Worm (Caenorhabditis elegans) whole organism, L1 larva: Measurements from ENCODE around the gene ZK896.4.

Experiments used
- aly-2 ChIP-seq: fragments of 150-350 bp; optimal IDR thresholded peaks from 2 replicates; lab custom pipeline; 2014; ENCODE audit warnings: missing biosample characterization, missing genetic modification characterization
- ceh-82 ChIP-seq, 3 experiments: fragments of 150-350 bp in 1 of 3; sonication (generic microtip) in 2 of 3; optimal IDR thresholded peaks; 2 replicates each; lab custom pipeline; 2014 to 2017; ENCODE audit warnings: missing biosample characterization in 3 of 3, missing genetic modification characterization in 3 of 3
- dpl-1 ChIP-seq, 3 experiments: fragments of 150-350 bp in 2 of 3; sonication (generic microtip) in 1 of 3; optimal IDR thresholded peaks; 2 replicates each; lab custom pipeline; 2014 to 2017; ENCODE audit warnings: missing biosample characterization in 3 of 3, missing genetic modification characterization in 3 of 3, missing genetic modification reagents in 3 of 3
- fkh-4 ChIP-seq: sonication (generic microtip); optimal IDR thresholded peaks from 2 replicates; lab custom pipeline; 2016; ENCODE audit warnings: missing compliant biosample characterization, missing genetic modification characterization, borderline replicate concordance
- mab-9 ChIP-seq: fragments of 200-800 bp; sonication (Bioruptor generic); IDR thresholded peaks from 2 replicates; pipeline ENCODE4 v1.3.6; 2022; ENCODE audit warnings: missing genetic modification reagents, missing genetic modification characterization, missing compliant biosample characterization
- mep-1 ChIP-seq: fragments of 150-350 bp; optimal IDR thresholded peaks from 2 replicates; lab custom pipeline; 2014; ENCODE audit warnings: missing biosample characterization, missing genetic modification characterization

- TF ChIP-seq ceh-82 (tag; optimal IDR thresholded peaks at IDR 0.05; lab: Kevin White, UChicago), result no peak
- TF ChIP-seq mep-1 (tag; lab: Kevin White, UChicago), result no peak
- TF ChIP-seq aly-2, result no peak
- no peak for TF ChIP-seq fkh-4
- no peak for TF ChIP-seq mab-9 (GFP tag; lab: Robert Waterston, UW)
- no peak for TF ChIP-seq dpl-1 (GFP tag; optimal IDR thresholded peaks at IDR 0.05; lab: Kevin White, UChicago)
These were observed 14.1 kb upstream of the ZK896.4 start for ce11 chrIV:12897146-12897545.
